Worm (Caenorhabditis elegans) whole organism, L1 larva: ENCODE measurements around the gene C04C11.25.

Source experiments
- aly-2 ChIP-seq: fragments of 150-350 bp; optimal IDR thresholded peaks from 2 replicates; lab custom pipeline; 2014; ENCODE audit warnings: missing biosample characterization, missing genetic modification characterization
- elt-2 ChIP-seq: sonication (generic microtip); optimal IDR thresholded peaks from 2 replicates; lab custom pipeline; 2016; ENCODE audit warnings: missing genetic modification characterization, mild to moderate bottlenecking, inconsistent platforms, missing compliant biosample characterization, missing genetic modification reagents
- fos-1 ChIP-seq: fragments of 150-350 bp; optimal IDR thresholded peaks from 2 replicates; lab custom pipeline; 2014; ENCODE audit warnings: missing biosample characterization, missing genetic modification characterization
- lin-35 ChIP-seq, 2 experiments: fragments of 150-350 bp; optimal IDR thresholded peaks; 2 replicates each; lab custom pipeline; 2014; ENCODE audit warnings: missing biosample characterization in 2 of 2, missing genetic modification characterization in 2 of 2, missing genetic modification reagents in 2 of 2
- lsy-2 ChIP-seq, 2 experiments: fragments of 150-350 bp; optimal IDR thresholded peaks; 2 replicates each; lab custom pipeline; 2014; ENCODE audit warnings: missing biosample characterization in 2 of 2, missing genetic modification characterization in 2 of 2
- nhr-12 ChIP-seq: sonication (generic microtip); optimal IDR thresholded peaks from 2 replicates; lab custom pipeline; 2017; ENCODE audit warnings: missing biosample characterization, missing genetic modification characterization
- nhr-237 ChIP-seq: fragments of 150-350 bp; optimal IDR thresholded peaks from 2 replicates; lab custom pipeline; 2014; ENCODE audit warnings: missing biosample characterization, missing genetic modification characterization
- nhr-28 ChIP-seq: fragments of 150-350 bp; optimal IDR thresholded peaks from 2 replicates; lab custom pipeline; 2014; ENCODE audit warnings: missing biosample characterization, missing genetic modification characterization
- snpc-4 ChIP-seq: fragments of 150-350 bp; optimal IDR thresholded peaks from 2 replicates; lab custom pipeline; 2014; ENCODE audit warnings: missing biosample characterization, missing genetic modification characterization
- sup-37 ChIP-seq: fragments of 200-800 bp; sonication (Bioruptor generic); optimal IDR thresholded peaks from 2 replicates; lab custom pipeline; 2018; ENCODE audit warnings: mild to moderate bottlenecking, missing genetic modification characterization, missing compliant biosample characterization

DNA sequence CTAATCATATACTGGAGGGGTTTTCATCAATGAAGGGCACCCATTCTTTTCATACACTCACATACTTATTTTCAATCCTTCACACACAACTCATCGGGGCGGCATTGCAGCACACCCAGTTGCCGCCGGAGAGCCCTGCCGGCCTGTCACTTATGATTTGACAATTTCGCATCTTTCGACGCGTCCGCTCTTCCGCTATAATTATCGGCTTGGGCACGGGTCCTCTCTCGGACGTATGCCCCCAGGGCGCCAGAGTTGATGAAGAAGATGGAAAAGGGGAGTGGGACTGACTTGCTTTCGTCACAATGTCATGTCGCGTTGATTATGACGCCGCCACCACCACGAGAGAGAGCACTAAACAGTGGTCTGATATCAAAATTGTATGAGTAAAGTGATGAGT lies 29.1 kb upstream of the C04C11.25 start:
- TF ChIP-seq lin-35 (GFP tag; optimal IDR thresholded peaks at IDR 0.05; lab: Kevin White, UChicago) (no peak), lsy-2 (tag; optimal IDR thresholded peaks at IDR 0.05; lab: Kevin White, UChicago) (no peak), snpc-4 (no peak), fos-1 (no peak), elt-2 (tag; lab: Kevin White, UChicago) (no peak), nhr-28 (tag; lab: Kevin White, UChicago) (no peak), sup-37 (GFP tag; lab: Kevin White, UChicago) (no peak), aly-2 (tag; lab: Kevin White, UChicago) (no peak), nhr-12 (tag; lab: Kevin White, UChicago) (no peak), nhr-237 (tag; lab: Kevin White, UChicago) (no peak)
